Worm (Caenorhabditis elegans): ENCODE results near the gene gbb-2.

gbb-2 gene

DNA sequence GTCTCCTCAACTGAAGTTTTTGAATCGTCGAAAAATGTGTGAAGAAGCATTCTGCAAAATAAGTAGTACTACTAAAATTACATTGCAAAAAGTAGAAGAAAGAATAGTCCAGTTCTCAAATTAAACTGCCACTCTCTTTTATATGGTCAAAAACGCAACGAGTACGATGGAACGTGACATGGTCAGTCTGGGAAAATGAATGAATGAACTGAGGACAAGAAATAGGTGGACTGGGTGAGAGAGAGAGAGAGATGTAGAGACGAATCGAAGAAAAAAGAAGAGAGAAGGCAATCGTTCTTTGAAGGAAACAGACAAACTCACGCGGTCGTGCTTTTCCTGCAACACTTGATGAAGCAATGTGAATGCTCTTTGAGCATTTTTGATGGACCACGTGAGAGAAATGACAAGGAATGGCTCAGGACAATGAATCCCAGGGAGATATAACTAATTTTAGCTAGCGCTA lies 29.5 kb downstream of the gbb-2 start, which contains the start of gene M01H9.3 (continued):
- TF ChIP-seq aha-1 (tag; optimal IDR thresholded peaks at IDR 0.05) (no peak), ceh-88 (GFP tag; IDR thresholded peaks at IDR 0.05) (peak; percentile 35; the same call in 1 of the 2 replicates), hlh-4 (tag; optimal IDR thresholded peaks at IDR 0.05) (no peak), lsy-2 (tag; optimal IDR thresholded peaks at IDR 0.05) (peak; percentile 66 to 79), dpl-1 (GFP tag; optimal IDR thresholded peaks at IDR 0.05) (peak; percentile 33 to 60 (median 53)), nhr-84 (tag; optimal IDR thresholded peaks at IDR 0.05) (no peak), ceh-8 (GFP tag; optimal IDR thresholded peaks at IDR 0.05) (no peak), fkh-10 (GFP tag; optimal IDR thresholded peaks at IDR 0.05) (peak; percentile 8), pax-3 (tag; optimal IDR thresholded peaks at IDR 0.05) (peak; percentile 16), fkh-4 (tag; optimal IDR thresholded peaks at IDR 0.05; ENCODE audit: borderline replicate concordance) (no peak), unc-130 (tag; optimal IDR thresholded peaks at IDR 0.05) (peak; percentile 85), pag-3 (tag; optimal IDR thresholded peaks at IDR 0.05; ENCODE audit: borderline replicate concordance, insufficient read depth) (no peak), rnt-1 (tag; optimal IDR thresholded peaks at IDR 0.05) (peak; percentile 79), zip-4 (GFP tag; optimal IDR thresholded peaks at IDR 0.05) (no peak), lin-14 (GFP tag; optimal IDR thresholded peaks at IDR 0.05) (peak; percentile 96)

DNA sequence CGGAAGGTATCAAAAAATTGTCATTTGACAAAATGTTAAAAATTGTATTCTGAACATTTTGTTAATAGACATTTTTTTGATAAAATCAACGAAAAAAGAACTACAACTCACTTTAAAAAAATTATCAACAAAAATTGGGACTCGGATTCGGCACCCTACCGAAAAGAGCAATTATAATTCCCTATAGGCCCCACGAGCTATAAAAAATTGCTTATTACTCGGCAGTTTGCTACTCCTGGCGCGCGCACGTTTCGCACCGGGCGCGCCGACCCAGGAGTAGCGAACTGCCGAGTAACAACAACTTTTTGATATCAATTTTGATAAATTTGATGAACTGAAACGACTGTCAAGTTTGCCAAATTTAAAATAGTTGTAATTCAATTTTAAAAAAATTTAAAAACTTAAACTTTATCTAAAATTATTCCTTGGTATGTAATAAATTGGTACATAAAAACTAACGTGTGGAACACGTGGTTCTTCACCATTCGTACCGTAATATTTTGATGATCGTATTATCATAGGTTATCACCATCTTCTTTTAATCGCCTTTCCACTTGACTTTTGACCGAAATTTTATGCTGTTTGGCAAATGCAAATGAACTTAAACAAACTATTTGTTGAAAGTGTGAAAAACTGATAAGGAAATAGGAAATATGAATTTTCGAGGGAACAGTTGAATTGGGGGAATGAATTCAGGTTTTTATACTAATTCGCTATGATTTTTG lies 31.0 kb downstream of the gbb-2 start:
- TF ChIP-seq nhr-90 (tag; optimal IDR thresholded peaks at IDR 0.05; ENCODE audit: poor library complexity) (peak; percentile 32), pag-3 (tag; optimal IDR thresholded peaks at IDR 0.05; ENCODE audit: borderline replicate concordance, insufficient read depth) (no peak), lin-35 (GFP tag; optimal IDR thresholded peaks at IDR 0.05) (peak in 1 of 2 experiments; percentile 43), lin-14 (GFP tag; optimal IDR thresholded peaks at IDR 0.05) (peak; percentile 18), elt-2 (tag; optimal IDR thresholded peaks at IDR 0.05) (peak; percentile 77), nhr-71 (tag; optimal IDR thresholded peaks at IDR 0.05) (peak; percentile 39), nhr-20 (tag; optimal IDR thresholded peaks at IDR 0.05) (peak; percentile 24), nhr-19 (GFP tag; conservative IDR thresholded peaks at IDR 0.05) (peak; percentile 28), lsy-2 (tag; optimal IDR thresholded peaks at IDR 0.05) (peak in 1 of 2 experiments; percentile 47), lir-3 (tag; optimal IDR thresholded peaks at IDR 0.05; ENCODE audit: poor library complexity) (peak; percentile 33), efl-1 (optimal IDR thresholded peaks at IDR 0.05) (no peak), efl-1 (GFP tag; optimal IDR thresholded peaks at IDR 0.05 in 1 of 2) (peak in 1 of 2 experiments; percentile 45), egl-27 (tag; optimal IDR thresholded peaks at IDR 0.05) (no peak), snu-23 (GFP tag; optimal IDR thresholded peaks at IDR 0.05) (peak; percentile 17), nhr-47 (tag; optimal IDR thresholded peaks at IDR 0.05) (no peak), vab-15 (tag; optimal IDR thresholded peaks at IDR 0.05) (no peak), blmp-1 (tag; optimal IDR thresholded peaks at IDR 0.05) (no peak)

DNA sequence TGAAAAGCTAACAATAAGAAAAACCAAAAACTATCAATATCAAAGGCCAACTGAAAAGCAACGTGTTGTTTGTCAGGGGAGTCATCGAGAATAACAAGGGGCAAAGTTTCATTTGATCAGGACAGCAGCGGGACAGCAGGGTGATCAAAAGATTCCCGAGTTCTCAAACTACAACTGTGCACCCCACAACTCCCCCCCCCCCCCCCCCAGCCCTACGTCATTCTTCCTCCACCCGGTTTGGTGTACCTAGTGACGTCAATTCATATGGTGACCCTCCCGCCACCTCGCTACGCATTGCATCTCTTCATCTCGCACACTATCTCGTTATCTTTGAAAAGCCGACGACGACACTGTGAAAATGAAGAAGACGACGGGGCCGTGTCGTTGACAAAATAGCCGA lies 32.8 kb downstream of the gbb-2 start:
- TF ChIP-seq efl-1 (optimal IDR thresholded peaks at IDR 0.05) = no peak
- peak in 1 of 2 experiments; percentile 55 for TF ChIP-seq efl-1 (GFP tag; optimal IDR thresholded peaks at IDR 0.05 in 1 of 2)
- TF ChIP-seq nhr-19 (GFP tag; conservative IDR thresholded peaks at IDR 0.05) = peak; percentile 27; the same call in 1 of the 2 replicates
- TF ChIP-seq nhr-85 (tag) = peak; percentile 1
- TF ChIP-seq ama-1 (optimal IDR thresholded peaks at IDR 0.05) = no peak
- TF ChIP-seq lin-14 (GFP tag; optimal IDR thresholded peaks at IDR 0.05) = peak; percentile 45
- TF ChIP-seq ces-1 (GFP tag; optimal IDR thresholded peaks at IDR 0.05) = no peak
- peak; percentile 30 for TF ChIP-seq nhr-71 (tag; optimal IDR thresholded peaks at IDR 0.05)

DNA sequence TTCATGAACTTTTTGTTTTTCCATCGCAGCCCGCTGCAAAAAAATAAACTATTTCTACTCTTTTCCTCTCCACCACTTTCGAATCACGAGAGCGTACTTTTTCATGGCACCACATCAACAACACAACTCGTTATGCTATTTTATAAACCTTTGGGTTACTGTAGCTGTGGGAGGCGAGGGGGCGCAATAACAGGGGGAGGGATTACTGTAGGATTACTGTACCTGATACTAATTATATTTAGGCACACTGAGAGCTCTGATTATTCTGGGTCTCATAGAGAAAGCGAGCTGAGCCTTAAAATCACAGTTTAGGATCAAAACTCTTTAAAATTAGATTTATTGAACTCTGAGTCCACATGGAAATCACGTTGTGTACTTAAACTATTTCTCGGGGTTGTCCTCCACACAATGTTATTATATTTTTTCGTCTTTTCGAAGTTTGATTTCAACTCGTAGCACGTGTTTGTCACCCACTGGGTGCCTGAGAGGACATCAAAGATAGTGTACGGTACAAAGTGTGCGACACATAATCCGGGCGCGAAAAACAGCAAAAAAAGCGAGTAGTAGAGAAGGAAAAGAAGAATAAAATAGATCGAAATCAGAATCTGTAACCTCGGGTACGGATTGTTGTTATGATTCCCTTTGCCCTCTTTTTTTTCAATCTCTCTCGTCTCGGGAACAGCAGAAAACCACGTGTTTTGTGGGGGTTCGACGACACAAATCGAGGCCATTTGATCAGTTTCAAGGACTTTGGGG lies 34.0 kb downstream of the gbb-2 start:
- TF ChIP-seq unc-86 (tag; optimal IDR thresholded peaks at IDR 0.05) (no peak), lin-39 (tag; optimal IDR thresholded peaks at IDR 0.05) (no peak), Y116A8C.19 (tag; optimal IDR thresholded peaks at IDR 0.05; ENCODE audit: borderline replicate concordance) (no peak), nhr-19 (GFP tag; conservative IDR thresholded peaks at IDR 0.05) (peak; percentile 50), elt-2 (tag; optimal IDR thresholded peaks at IDR 0.05) (peak; percentile 44), jun-1 (tag; optimal IDR thresholded peaks at IDR 0.05) (no peak), zag-1 (tag; optimal IDR thresholded peaks at IDR 0.05) (no peak), nhr-84 (tag; optimal IDR thresholded peaks at IDR 0.05) (no peak), nhr-85 (tag) (peak; percentile 98), hlh-4 (tag; optimal IDR thresholded peaks at IDR 0.05) (no peak), lin-15B (tag; optimal IDR thresholded peaks at IDR 0.05) (no peak), mep-1 (tag; optimal IDR thresholded peaks at IDR 0.05) (peak; percentile 45), zip-4 (GFP tag; optimal IDR thresholded peaks at IDR 0.05) (no peak), lir-3 (tag; optimal IDR thresholded peaks at IDR 0.05; ENCODE audit: poor library complexity) (no peak), isw-1 (GFP tag; IDR thresholded peaks at IDR 0.05) (no peak), mab-9 (GFP tag; IDR thresholded peaks at IDR 0.05) (no peak), dsc-1 (tag; optimal IDR thresholded peaks at IDR 0.05) (no peak), fkh-4 (tag; optimal IDR thresholded peaks at IDR 0.05; ENCODE audit: borderline replicate concordance) (no peak)
